Fruit fly (Drosophila melanogaster): ENCODE measurements around the gene CycJ.

CycJ gene

dm6 chr3L:3454921-3455554 is 11.2 kb upstream of the CycJ start (continued):
- TF ChIP-seq nerfin-1 (tag; optimal IDR thresholded peaks at IDR 0.05) (peak; percentile 11), sens-2 (GFP tag; IDR thresholded peaks at IDR 0.05) (no peak), dati (GFP tag; IDR thresholded peaks at IDR 0.05) (no peak), CHES-1-like (GFP tag; optimal IDR thresholded peaks at IDR 0.05) (no peak), CG11560 (tag; IDR thresholded peaks at IDR 0.05) (peak; percentile 12; the same call in 1 of the 3 replicates), knrl (GFP tag; IDR thresholded peaks at IDR 0.05; ENCODE audit: partially characterized antibody) (peak; percentile 56; the same call in 2 of the 3 replicates), phol (tag; optimal IDR thresholded peaks at IDR 0.05) (peak; percentile 45), bsh (GFP tag; optimal IDR thresholded peaks at IDR 0.05) (peak in 1 of 2 experiments; percentile 3), Poxn (GFP tag; IDR thresholded peaks at IDR 0.05) (no peak), Trl (optimal IDR thresholded peaks at IDR 0.05) (no peak), Trl (GFP tag; optimal IDR thresholded peaks at IDR 0.05) (peak; percentile 29), Dad (GFP tag; optimal IDR thresholded peaks at IDR 0.05) (no peak), twi (tag; optimal IDR thresholded peaks at IDR 0.05) (no peak), NfI (GFP tag; optimal IDR thresholded peaks at IDR 0.05) (no peak), sc (optimal IDR thresholded peaks at IDR 0.05) (no peak), sc (GFP tag; optimal IDR thresholded peaks at IDR 0.05) (no peak), CG15269 (tag; optimal IDR thresholded peaks at IDR 0.05) (peak; percentile 11), CG42726 (GFP tag; IDR thresholded peaks at IDR 0.05; ENCODE audit: partially characterized antibody) (no peak), CG15696 (tag; optimal IDR thresholded peaks at IDR 0.05) (no peak), Fer3 (tag; optimal IDR thresholded peaks at IDR 0.05) (no peak), CG11093 (GFP tag; IDR thresholded peaks at IDR 0.05) (peak; percentile 56; the same call in 2 of the 3 replicates), mirr (GFP tag; optimal IDR thresholded peaks at IDR 0.05) (no peak), ro (GFP tag; IDR thresholded peaks at IDR 0.05) (peak; percentile 23; the same call in 1 of the 2 replicates), CG18476 (GFP tag; optimal IDR thresholded peaks at IDR 0.05) (no peak), Gug (GFP tag; IDR thresholded peaks at IDR 0.05) (peak; percentile 45; the same call in 1 of the 4 replicates), CG3847 (GFP tag; IDR thresholded peaks at IDR 0.05) (no peak), CTCF (GFP tag; optimal IDR thresholded peaks at IDR 0.05) (no peak), pita (GFP tag; optimal IDR thresholded peaks at IDR 0.05) (no peak), CG4617 (GFP tag; optimal IDR thresholded peaks at IDR 0.05; ENCODE audit: borderline replicate concordance) (no peak), mam (GFP tag; optimal IDR thresholded peaks at IDR 0.05) (no peak), Blimp-1 (GFP tag; optimal IDR thresholded peaks at IDR 0.05) (peak; percentile 32), vnd (GFP tag; IDR thresholded peaks at IDR 0.05; ENCODE audit: partially characterized antibody) (no peak), otp (GFP tag; IDR thresholded peaks at IDR 0.05) (no peak), CG9817 (tag; optimal IDR thresholded peaks at IDR 0.05) (peak; percentile 9), trh (GFP tag; optimal IDR thresholded peaks at IDR 0.05) (no peak), CG2199 (GFP tag; IDR thresholded peaks at IDR 0.05) (peak; percentile 54; the same call in 1 of the 3 replicates), ham (GFP tag; IDR thresholded peaks at IDR 0.05) (no peak), sim (GFP tag; IDR thresholded peaks at IDR 0.05) (no peak), amos (GFP tag; IDR thresholded peaks at IDR 0.05; ENCODE audit: partially characterized antibody) (no peak), Dbx (GFP tag; IDR thresholded peaks at IDR 0.05) (no peak), Kr (GFP tag; optimal IDR thresholded peaks at IDR 0.05) (no peak), ap (GFP tag; IDR thresholded peaks at IDR 0.05) (no peak), Tbp (GFP tag; optimal IDR thresholded peaks at IDR 0.05) (no peak), fd96Cb (tag; optimal IDR thresholded peaks at IDR 0.05) (peak; percentile 24), CG17385 (GFP tag; optimal IDR thresholded peaks at IDR 0.05) (no peak), Gsc (GFP tag; IDR thresholded peaks at IDR 0.05) (no peak), chinmo (GFP tag; IDR thresholded peaks at IDR 0.05; ENCODE audit: partially characterized antibody) (peak; percentile 67; the same call in 1 of the 4 replicates), CG5953 (GFP tag; IDR thresholded peaks at IDR 0.05) (no peak), Sry-β (GFP tag; optimal IDR thresholded peaks at IDR 0.05) (no peak), CG12236 (GFP tag; optimal IDR thresholded peaks at IDR 0.05) (no peak), CG18011 (GFP tag; optimal IDR thresholded peaks at IDR 0.05) (no peak)
